Fruit fly (Drosophila melanogaster): ENCODE data around the gene ND-ASHI.

dm6 chrX:6638123-6638522, 40.8 kb downstream of the ND-ASHI start:
- no peak for TF ChIP-seq zfh1 (GFP tag; IDR thresholded peaks at IDR 0.05)
- no peak for TF ChIP-seq CG3995 (GFP tag; optimal IDR thresholded peaks at IDR 0.05)
- TF ChIP-seq trh (GFP tag; optimal IDR thresholded peaks at IDR 0.05): no peak
- TF ChIP-seq CG6689 (GFP tag; IDR thresholded peaks at IDR 0.05): no peak
- no peak for TF ChIP-seq fd3F (GFP tag; optimal IDR thresholded peaks at IDR 0.05)
- peak; percentile 51 for TF ChIP-seq CG5180 (GFP tag; optimal IDR thresholded peaks at IDR 0.05)

Measured in whole organism, embryonic.